Worm (Caenorhabditis elegans) whole organism, late embryonic: ENCODE data around the gene T06D8.10.

ENCODE experiments used
- C08G9.2 ChIP-seq: sonication (generic microtip); optimal IDR thresholded peaks from 2 replicates; lab custom pipeline; 2016; ENCODE audit warnings: mild to moderate bottlenecking, missing genetic modification characterization, moderate library complexity, missing compliant biosample characterization
- K09A11.1 ChIP-seq: sonication (generic microtip); optimal IDR thresholded peaks from 2 replicates; lab custom pipeline; 2017; ENCODE audit warnings: antibody characterized with exemption, mild to moderate bottlenecking, missing genetic modification characterization, missing compliant biosample characterization; ENCODE audit not compliant: insufficient read depth
- T23F11.4 ChIP-seq: fragments of 200-800 bp; sonication (Bioruptor generic); optimal IDR thresholded peaks from 2 replicates; lab custom pipeline; 2018; ENCODE audit warnings: mild to moderate bottlenecking, missing genetic modification characterization, missing compliant biosample characterization
- ahr-1 ChIP-seq: sonication (generic microtip); optimal IDR thresholded peaks from 2 replicates; lab custom pipeline; 2016; ENCODE audit warnings: missing genetic modification characterization, missing compliant biosample characterization
- ceh-18 ChIP-seq: sonication (generic microtip); optimal IDR thresholded peaks from 2 replicates; lab custom pipeline; 2016; ENCODE audit warnings: missing genetic modification characterization, missing compliant biosample characterization
- ceh-2 ChIP-seq: sonication (generic microtip); optimal IDR thresholded peaks from 2 replicates; lab custom pipeline; 2016; ENCODE audit warnings: missing genotype, missing genetic modification characterization, missing compliant biosample characterization
- ceh-24 ChIP-seq: sonication (generic microtip); optimal IDR thresholded peaks from 2 replicates; lab custom pipeline; 2016; ENCODE audit warnings: mild to moderate bottlenecking, missing genetic modification characterization, missing compliant biosample characterization
- ceh-30 ChIP-seq: fragments of 150-350 bp; optimal IDR thresholded peaks from 2 replicates; lab custom pipeline; 2014; ENCODE audit warnings: missing biosample characterization, missing genetic modification characterization
- ceh-34 ChIP-seq: sonication (generic microtip); optimal IDR thresholded peaks from 2 replicates; lab custom pipeline; 2016; ENCODE audit warnings: mild to moderate bottlenecking, missing genetic modification characterization, missing compliant biosample characterization
- ceh-48 ChIP-seq: sonication (generic microtip); optimal IDR thresholded peaks from 2 replicates; lab custom pipeline; 2016; ENCODE audit warnings: missing genetic modification characterization, inconsistent platforms, missing compliant biosample characterization
- ceh-6 ChIP-seq: fragments of 200-800 bp; sonication (Bioruptor generic); optimal IDR thresholded peaks from 2 replicates; lab custom pipeline; 2018; ENCODE audit warnings: mild to moderate bottlenecking, missing genetic modification characterization, missing compliant biosample characterization
- ceh-9 ChIP-seq: sonication (generic microtip); optimal IDR thresholded peaks from 2 replicates; lab custom pipeline; 2016; ENCODE audit warnings: mild to moderate bottlenecking, missing genetic modification characterization, inconsistent platforms, missing compliant biosample characterization
- che-1 ChIP-seq: sonication (generic microtip); optimal IDR thresholded peaks from 2 replicates; lab custom pipeline; 2016; ENCODE audit warnings: mild to moderate bottlenecking, missing genetic modification characterization, missing compliant biosample characterization
- dve-1 ChIP-seq: sonication (generic microtip); optimal IDR thresholded peaks from 2 replicates; lab custom pipeline; 2017; ENCODE audit warnings: antibody characterized with exemption, mild to moderate bottlenecking, missing genetic modification characterization, missing compliant biosample characterization
- elt-4 ChIP-seq: sonication (generic microtip); optimal IDR thresholded peaks from 2 replicates; lab custom pipeline; 2016; ENCODE audit warnings: missing genetic modification characterization, missing compliant biosample characterization
- ets-4 ChIP-seq: sonication (generic microtip); optimal IDR thresholded peaks from 2 replicates; lab custom pipeline; 2016; ENCODE audit warnings: missing genetic modification characterization, missing compliant biosample characterization
- fkh-10 ChIP-seq: fragments of 150-350 bp; optimal IDR thresholded peaks from 2 replicates; lab custom pipeline; 2014; ENCODE audit warnings: missing biosample characterization, missing genetic modification reagents, missing genetic modification characterization
- fkh-6 ChIP-seq: sonication (generic microtip); optimal IDR thresholded peaks from 2 replicates; lab custom pipeline; 2016; ENCODE audit warnings: missing genetic modification characterization, missing compliant biosample characterization
- gmeb-2 ChIP-seq: sonication (generic microtip); optimal IDR thresholded peaks from 2 replicates; lab custom pipeline; 2016; ENCODE audit warnings: missing genetic modification characterization, inconsistent platforms, missing compliant biosample characterization
- hlh-15 ChIP-seq: sonication (generic microtip); optimal IDR thresholded peaks from 2 replicates; lab custom pipeline; 2016; ENCODE audit warnings: missing genetic modification characterization, missing compliant biosample characterization
- hlh-30 ChIP-seq: sonication (generic microtip); optimal IDR thresholded peaks from 2 replicates; lab custom pipeline; 2017; ENCODE audit warnings: antibody characterized with exemption, missing genetic modification characterization, missing compliant biosample characterization; ENCODE audit not compliant: insufficient read depth
- hlh-6 ChIP-seq: sonication (generic microtip); optimal IDR thresholded peaks from 2 replicates; lab custom pipeline; 2016; ENCODE audit warnings: missing genotype, missing genetic modification characterization, missing compliant biosample characterization
- lim-6 ChIP-seq: sonication (generic microtip); optimal IDR thresholded peaks from 2 replicates; lab custom pipeline; 2016; ENCODE audit warnings: missing genetic modification characterization, missing compliant biosample characterization
- lin-11 ChIP-seq: fragments of 200-800 bp; sonication (Bioruptor generic); optimal IDR thresholded peaks from 2 replicates; lab custom pipeline; 2018; ENCODE audit warnings: mild to moderate bottlenecking, missing genetic modification characterization, missing compliant biosample characterization
- madf-2 ChIP-seq: sonication (generic microtip); optimal IDR thresholded peaks from 2 replicates; lab custom pipeline; 2017; ENCODE audit warnings: missing genetic modification characterization, missing compliant biosample characterization
- mec-3 ChIP-seq: sonication (generic microtip); optimal IDR thresholded peaks from 2 replicates; lab custom pipeline; 2016; ENCODE audit warnings: borderline replicate concordance, missing genetic modification characterization, missing compliant biosample characterization
- nfya-1 ChIP-seq: sonication (generic microtip); optimal IDR thresholded peaks from 2 replicates; lab custom pipeline; 2017; ENCODE audit warnings: missing genetic modification characterization, mild to moderate bottlenecking, missing compliant biosample characterization, antibody characterized with exemption, moderate library complexity
- odd-2 ChIP-seq: sonication (generic microtip); optimal IDR thresholded peaks from 2 replicates; lab custom pipeline; 2017; ENCODE audit warnings: antibody characterized with exemption, mild to moderate bottlenecking, missing genetic modification characterization, missing compliant biosample characterization
- pat-9 ChIP-seq: fragments of 200-800 bp; sonication (Bioruptor generic); optimal IDR thresholded peaks from 2 replicates; lab custom pipeline; 2018; ENCODE audit warnings: mild to moderate bottlenecking, missing genetic modification characterization, moderate library complexity, missing compliant biosample characterization
- pha-4 ChIP-seq: fragments of 150-350 bp; optimal IDR thresholded peaks from 2 replicates; lab custom pipeline; 2018; ENCODE audit warnings: missing biosample characterization, missing genetic modification reagents, missing genetic modification characterization
- ref-2 ChIP-seq: sonication (generic microtip); optimal IDR thresholded peaks from 2 replicates; lab custom pipeline; 2016; ENCODE audit warnings: missing genetic modification characterization, missing compliant biosample characterization
- sox-4 ChIP-seq: sonication (generic microtip); optimal IDR thresholded peaks from 2 replicates; lab custom pipeline; 2017; ENCODE audit warnings: mild to moderate bottlenecking, missing genetic modification characterization, inconsistent platforms, missing compliant biosample characterization
- tbx-2 ChIP-seq: sonication (generic microtip); optimal IDR thresholded peaks from 2 replicates; lab custom pipeline; 2016; ENCODE audit warnings: missing genetic modification characterization, missing compliant biosample characterization
- unc-3 ChIP-seq, 2 experiments: fragments of 200-800 bp in 1 of 2; sonication (Bioruptor generic) in 1 of 2; sonication (generic microtip) in 1 of 2; conservative IDR thresholded peaks in 1 of 2; optimal IDR thresholded peaks in 1 of 2; 2 replicates each; pipeline versions ENCODE4 v1.3.6 to Lab custom; 2016 to 2022; ENCODE audit warnings: missing compliant biosample characterization in 2 of 2, missing genetic modification characterization in 2 of 2, missing genetic modification reagents in 1 of 2
- unc-42 ChIP-seq: sonication (generic microtip); optimal IDR thresholded peaks from 2 replicates; lab custom pipeline; 2016; ENCODE audit warnings: missing genotype, missing genetic modification characterization, missing compliant biosample characterization
- zip-5 ChIP-seq: sonication (generic microtip); optimal IDR thresholded peaks from 2 replicates; lab custom pipeline; 2016; ENCODE audit warnings: missing genetic modification characterization, missing compliant biosample characterization
- ztf-16 ChIP-seq: sonication (generic microtip); optimal IDR thresholded peaks from 2 replicates; lab custom pipeline; 2017; ENCODE audit warnings: missing genetic modification characterization, missing compliant biosample characterization

The T06D8.10 gene

ce11 chrII:11205783-11206182 lies 41.5 kb downstream of the T06D8.10 start:
- TF ChIP-seq hlh-6 (no peak), ahr-1 (tag; lab: Kevin White, UChicago) (no peak), lin-11 (tag; lab: Kevin White, UChicago) (no peak), ceh-24 (tag; lab: Kevin White, UChicago) (no peak), ceh-34 (tag; lab: Kevin White, UChicago) (no peak), pha-4 (tag; lab: Kevin White, UChicago) (no peak), hlh-15 (tag; lab: Kevin White, UChicago) (no peak), che-1 (tag; lab: Kevin White, UChicago) (no peak), tbx-2 (tag; lab: Kevin White, UChicago) (no peak), odd-2 (tag; lab: Kevin White, UChicago) (no peak), dve-1 (no peak), ceh-9 (tag; lab: Kevin White, UChicago) (no peak), elt-4 (tag; lab: Kevin White, UChicago) (no peak)
- TF ChIP-seq, all 69 proteins: peak for 0

DNA sequence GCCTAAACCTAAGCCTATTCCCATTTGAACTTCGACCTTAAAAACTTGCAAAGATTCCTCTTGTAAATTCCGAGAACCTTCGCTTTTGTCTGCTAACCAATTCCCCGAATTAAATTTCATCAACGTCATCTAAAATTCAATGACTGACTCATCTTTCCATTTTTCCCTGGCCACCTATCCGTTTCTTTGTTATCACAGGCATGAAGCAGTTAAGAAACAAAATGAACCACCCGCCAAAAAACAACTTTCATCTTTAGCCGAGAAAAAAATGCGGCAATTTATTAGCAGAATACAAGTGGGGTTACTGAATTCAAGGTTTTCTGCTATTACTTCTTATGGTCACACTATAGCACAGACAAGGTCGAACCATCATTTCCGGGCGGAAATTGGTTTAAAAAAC lies 42.6 kb downstream of the T06D8.10 start:
- no peak for TF ChIP-seq elt-4 (tag; lab: Kevin White, UChicago)
- no peak for TF ChIP-seq mec-3 (tag; lab: Kevin White, UChicago)

DNA sequence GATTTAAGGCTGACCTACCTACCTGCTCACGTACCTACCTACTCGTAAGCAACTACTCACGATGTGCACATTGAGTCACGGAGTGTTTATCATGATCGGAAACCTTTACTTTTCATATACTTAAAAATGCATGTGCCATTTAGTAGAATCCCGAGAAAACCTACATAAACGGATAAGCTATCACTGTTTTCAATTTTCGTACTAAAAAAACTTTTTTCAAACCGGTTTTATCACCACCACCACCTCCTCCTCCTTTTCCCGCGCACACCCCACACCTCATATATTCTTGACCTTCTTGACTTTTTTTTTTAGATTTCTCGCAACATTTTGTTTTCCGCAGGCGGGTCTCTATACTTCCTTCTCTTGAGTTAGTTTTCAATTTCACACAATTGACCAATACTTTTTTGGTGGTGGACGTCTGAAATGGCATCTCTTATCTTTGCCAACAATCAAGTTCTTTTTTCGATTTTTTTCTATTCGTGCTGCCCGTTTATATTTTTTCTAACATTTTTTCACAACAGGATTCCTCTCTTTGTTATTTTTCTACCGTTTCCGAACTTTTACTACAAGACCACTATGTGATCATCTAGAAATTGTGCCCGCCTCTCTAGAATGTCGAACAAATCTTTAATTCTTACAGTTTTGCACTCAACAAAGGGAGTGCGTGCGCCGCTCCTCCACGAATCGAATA lies 44.6 kb downstream of the T06D8.10 start, which contains the start of gene srap-1:
Gene srap-1, plus strand, starts transcription at position 641 of the 691 bp plus-strand sequence.
- no peak for TF ChIP-seq lim-6
- TF ChIP-seq hlh-15 (tag; lab: Kevin White, UChicago): no peak
- no peak for TF ChIP-seq ceh-6 (GFP tag; lab: Kevin White, UChicago)
- TF ChIP-seq dve-1: no peak
- no peak for TF ChIP-seq ceh-18 (tag; lab: Kevin White, UChicago)
- TF ChIP-seq fkh-10 (GFP tag; lab: Kevin White, UChicago): no peak
- TF ChIP-seq ceh-2 (tag; lab: Kevin White, UChicago): no peak
- no peak for TF ChIP-seq ceh-48 (tag; lab: Kevin White, UChicago)
- TF ChIP-seq elt-4 (tag; lab: Kevin White, UChicago): no peak
- TF ChIP-seq nfya-1: no peak
- no peak for TF ChIP-seq pat-9
- no peak for TF ChIP-seq madf-2 (tag; lab: Kevin White, UChicago)
- no peak for TF ChIP-seq ceh-34 (tag; lab: Kevin White, UChicago)
- TF ChIP-seq ets-4: no peak
- no peak for TF ChIP-seq C08G9.2 (tag; lab: Kevin White, UChicago)
- no peak for TF ChIP-seq K09A11.1 (tag; lab: Kevin White, UChicago)
- no peak for TF ChIP-seq unc-3 (GFP tag; conservative IDR thresholded peaks at IDR 0.05; lab: Robert Waterston, UW)
- no peak for TF ChIP-seq unc-3 (tag; optimal IDR thresholded peaks at IDR 0.05; lab: Kevin White, UChicago)
- TF ChIP-seq unc-42: no peak

ce11 chrII:11200234-11200755 lies 47.0 kb downstream of the T06D8.10 start:
- TF ChIP-seq ceh-30 (tag; lab: Kevin White, UChicago) (no peak), hlh-30 (tag; lab: Kevin White, UChicago) (no peak), ref-2 (tag; lab: Kevin White, UChicago) (no peak), zip-5 (no peak), madf-2 (tag; lab: Kevin White, UChicago) (no peak), sox-4 (tag; lab: Kevin White, UChicago) (no peak), fkh-6 (no peak), che-1 (tag; lab: Kevin White, UChicago) (no peak), T23F11.4 (GFP tag; lab: Kevin White, UChicago) (no peak), gmeb-2 (tag; lab: Kevin White, UChicago) (no peak), ztf-16 (tag; lab: Kevin White, UChicago) (no peak), hlh-15 (tag; lab: Kevin White, UChicago) (no peak)
